Worm (Caenorhabditis elegans) whole organism, mixed stage, embryonic: ENCODE measurements around the gene Y69A2AR.24.

ENCODE experiments used
- blmp-1 ChIP-seq: fragments of 150-350 bp; optimal IDR thresholded peaks from 2 replicates; lab custom pipeline; 2014; ENCODE audit warnings: missing biosample characterization, missing genetic modification characterization
- ceh-39 ChIP-seq: fragments of 150-350 bp; optimal IDR thresholded peaks from 2 replicates; lab custom pipeline; 2014; ENCODE audit warnings: missing biosample characterization, missing genetic modification characterization
- ces-1 ChIP-seq: fragments of 150-350 bp; optimal IDR thresholded peaks from 2 replicates; lab custom pipeline; 2014; ENCODE audit warnings: missing biosample characterization, missing genetic modification reagents, missing genetic modification characterization
- lin-13 ChIP-seq: fragments of 150-350 bp; optimal IDR thresholded peaks from 2 replicates; lab custom pipeline; 2014; ENCODE audit warnings: missing biosample characterization, missing genetic modification characterization
- lin-32 ChIP-seq: fragments of 200-800 bp; sonication (Bioruptor generic); optimal IDR thresholded peaks from 2 replicates; lab custom pipeline; 2018; ENCODE audit warnings: mild to moderate bottlenecking, missing genetic modification characterization, missing compliant biosample characterization
- mls-2 ChIP-seq: sonication (generic microtip); optimal IDR thresholded peaks from 2 replicates; lab custom pipeline; 2016; ENCODE audit warnings: mild to moderate bottlenecking, missing genetic modification characterization, moderate library complexity, missing compliant biosample characterization
- nhr-28 ChIP-seq: fragments of 150-350 bp; optimal IDR thresholded peaks from 2 replicates; lab custom pipeline; 2014; ENCODE audit warnings: missing biosample characterization, missing genetic modification characterization
- sem-2 ChIP-seq: fragments of 200-800 bp; sonication (Bioruptor generic); optimal IDR thresholded peaks from 2 replicates; lab custom pipeline; 2018; ENCODE audit warnings: mild to moderate bottlenecking, missing genetic modification characterization, missing compliant biosample characterization
- snpc-4 ChIP-seq: fragments of 150-350 bp; optimal IDR thresholded peaks from 2 replicates; lab custom pipeline; 2014; ENCODE audit warnings: missing biosample characterization, missing genetic modification characterization
- sptf-1 ChIP-seq: sonication (generic microtip); optimal IDR thresholded peaks from 2 replicates; lab custom pipeline; 2017; ENCODE audit warnings: mild to moderate bottlenecking, missing genetic modification characterization, moderate library complexity, missing compliant biosample characterization
- unc-120 ChIP-seq: sonication (generic microtip); optimal IDR thresholded peaks from 2 replicates; lab custom pipeline; 2017; ENCODE audit warnings: missing genetic modification characterization, missing compliant biosample characterization; ENCODE audit not compliant: poor library complexity, severe bottlenecking
- unc-39 ChIP-seq: fragments of 150-350 bp; optimal IDR thresholded peaks from 2 replicates; lab custom pipeline; 2014; ENCODE audit warnings: missing biosample characterization, missing genetic modification characterization
- ztf-11 ChIP-seq: fragments of 150-350 bp; optimal IDR thresholded peaks from 2 replicates; lab custom pipeline; 2014; ENCODE audit warnings: missing biosample characterization, missing genetic modification characterization

Gene Y69A2AR.24

DNA sequence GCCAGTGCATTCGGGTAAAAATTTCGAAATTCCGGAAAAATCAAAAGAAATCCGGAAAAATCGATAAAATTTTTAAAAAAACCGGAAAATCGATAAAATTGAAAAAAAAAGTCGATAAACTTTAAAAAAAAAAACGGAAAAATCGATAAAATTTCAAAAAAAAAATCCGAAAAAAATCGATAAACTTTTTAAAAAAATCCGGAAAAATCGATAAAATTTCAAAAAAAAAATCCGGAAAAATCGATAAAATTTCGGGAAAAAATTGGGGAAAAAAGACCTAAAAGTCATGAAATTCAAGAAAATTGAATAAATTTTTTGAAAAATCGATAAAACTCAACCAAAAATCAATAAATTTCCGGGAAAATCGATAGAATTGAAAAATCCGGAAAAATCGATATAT is 37.0 kb downstream of the Y69A2AR.24 start:
- TF ChIP-seq sem-2 (GFP tag; lab: Kevin White, UChicago) (no peak), sptf-1 (tag; lab: Kevin White, UChicago) (no peak), lin-32 (GFP tag; lab: Kevin White, UChicago) (no peak), nhr-28 (no peak), ztf-11 (tag; lab: Kevin White, UChicago) (no peak), ceh-39 (no peak), blmp-1 (tag; lab: Kevin White, UChicago) (no peak), ces-1 (no peak), unc-39 (tag; lab: Kevin White, UChicago) (no peak), lin-13 (tag; lab: Kevin White, UChicago) (no peak), snpc-4 (no peak), mls-2 (no peak), unc-120 (tag; lab: Kevin White, UChicago) (no peak)
